Fruit fly (Drosophila melanogaster) whole organism, embryonic: ENCODE results near the gene CG14273.

Experiments
- Adf1 ChIP-seq: fragments of 200-800 bp; sonication (Bioruptor generic); IDR thresholded peaks from 2 replicates; pipeline ENCODE4 v1.3.6; 2022; ENCODE audit warnings: missing biosample characterization, missing genetic modification characterization
- Antp ChIP-seq: fragments of 200-800 bp; sonication (Bioruptor generic); optimal IDR thresholded peaks from 3 replicates; lab custom pipeline; 2016; ENCODE audit warnings: missing biosample characterization, missing genetic modification characterization
- B-H1 ChIP-seq: fragments of 200-800 bp; sonication (Bioruptor generic); IDR thresholded peaks from 3 replicates; pipeline ENCODE4 v1.3.6; 2022; ENCODE audit warnings: missing biosample characterization, missing genetic modification characterization
- C15 ChIP-seq: fragments of 200-800 bp; sonication (Bioruptor generic); IDR thresholded peaks from 3 replicates; pipeline ENCODE4 v1.3.6; 2022; ENCODE audit warnings: missing biosample characterization, missing genetic modification characterization
- CG10274 ChIP-seq: fragments of 200-800 bp; sonication (Bioruptor generic); optimal IDR thresholded peaks from 3 replicates; lab custom pipeline; 2017; ENCODE audit warnings: missing biosample characterization, mild to moderate bottlenecking, missing genetic modification characterization
- CG11398 ChIP-seq: fragments of 200-800 bp; sonication (Bioruptor generic); optimal IDR thresholded peaks from 2 replicates; lab custom pipeline; 2016; ENCODE audit warnings: missing biosample characterization, missing genetic modification characterization
- CG12299 ChIP-seq: fragments of 200-800 bp; sonication (Bioruptor generic); optimal IDR thresholded peaks from 2 replicates; lab custom pipeline; 2018; ENCODE audit warnings: missing biosample characterization, mild to moderate bottlenecking, missing genetic modification characterization
- CG14860 ChIP-seq: fragments of 200-800 bp; sonication (Bioruptor generic); IDR thresholded peaks from 3 replicates; pipeline ENCODE4 v1.3.6; 2022; ENCODE audit warnings: missing biosample characterization, missing genetic modification characterization; ENCODE audit not compliant: partially characterized antibody
- CG15011 ChIP-seq: fragments of 200-800 bp; sonication (Bioruptor generic); optimal IDR thresholded peaks from 3 replicates; lab custom pipeline; 2018; ENCODE audit warnings: missing biosample characterization, mild to moderate bottlenecking, missing genetic modification characterization
- CG15073 ChIP-seq: fragments of 200-800 bp; sonication (Bioruptor generic); optimal IDR thresholded peaks from 2 replicates; lab custom pipeline; 2016; ENCODE audit warnings: missing biosample characterization, missing genetic modification characterization
- CG2889 ChIP-seq: fragments of 200-800 bp; sonication (Bioruptor generic); IDR thresholded peaks from 3 replicates; pipeline ENCODE4 v1.3.6; 2022; ENCODE audit warnings: missing biosample characterization, missing genetic modification characterization
- CG30431 ChIP-seq: fragments of 200-800 bp; sonication (Bioruptor generic); optimal IDR thresholded peaks from 2 replicates; lab custom pipeline; 2017; ENCODE audit warnings: missing biosample characterization, missing genetic modification characterization
- CG4360 ChIP-seq: fragments of 200-800 bp; sonication (Bioruptor generic); IDR thresholded peaks from 2 replicates; pipeline ENCODE4 v1.3.6; 2022; ENCODE audit warnings: missing biosample characterization, missing genetic modification characterization
- CG5953 ChIP-seq: fragments of 200-800 bp; sonication (Bioruptor generic); IDR thresholded peaks from 2 replicates; pipeline ENCODE4 v1.3.6; 2022; ENCODE audit warnings: missing biosample characterization, missing genetic modification characterization
- CG8765 ChIP-seq: fragments of 200-800 bp; sonication (Bioruptor generic); IDR thresholded peaks from 2 replicates; pipeline ENCODE4 v1.3.6; 2022; ENCODE audit warnings: missing biosample characterization, missing genetic modification characterization
- CG8924 ChIP-seq: fragments of 200-800 bp; optimal IDR thresholded peaks from 3 replicates; lab custom pipeline; 2019; ENCODE audit warnings: missing biosample characterization, mild to moderate bottlenecking, missing genetic modification characterization, moderate library complexity
- CG9437 ChIP-seq: fragments of 200-800 bp; sonication (Bioruptor generic); optimal IDR thresholded peaks from 2 replicates; lab custom pipeline; 2018; ENCODE audit warnings: missing biosample characterization, mild to moderate bottlenecking, missing genetic modification characterization
- CG9727 ChIP-seq: fragments of 200-800 bp; sonication (Bioruptor generic); optimal IDR thresholded peaks from 3 replicates; lab custom pipeline; 2017; ENCODE audit warnings: missing biosample characterization, mild to moderate bottlenecking, missing genetic modification characterization
- CG9932 ChIP-seq: fragments of 200-800 bp; sonication (Bioruptor generic); IDR thresholded peaks from 2 replicates; pipeline ENCODE4 v1.3.6; 2022; ENCODE audit warnings: missing biosample characterization, missing genetic modification characterization
- Ets65A ChIP-seq: fragments of 200-800 bp; sonication (Bioruptor generic); peaks from one replicate; lab custom pipeline; 2016; ENCODE audit warnings: missing biosample characterization, missing genetic modification characterization
- HLH54F ChIP-seq: fragments of 200-800 bp; sonication (Bioruptor generic); optimal IDR thresholded peaks from 3 replicates; lab custom pipeline; 2016; ENCODE audit warnings: missing biosample characterization, missing genetic modification characterization
- HmgZ ChIP-seq: fragments of 200-800 bp; sonication (Bioruptor generic); optimal IDR thresholded peaks from 2 replicates; lab custom pipeline; 2018; ENCODE audit warnings: missing biosample characterization, mild to moderate bottlenecking, missing genetic modification characterization
- Hr3 ChIP-seq: fragments of 200-800 bp; sonication (Bioruptor generic); optimal IDR thresholded peaks from 3 replicates; lab custom pipeline; 2016; ENCODE audit warnings: missing biosample characterization, missing genetic modification characterization
- Lpt ChIP-seq: fragments of >200 bp; optimal IDR thresholded peaks from 2 replicates; lab custom pipeline; 2018; ENCODE audit warnings: missing biosample characterization, missing genetic modification characterization
- MTF-1 ChIP-seq: fragments of 200-800 bp; sonication (Bioruptor generic); optimal IDR thresholded peaks from 2 replicates; lab custom pipeline; 2018; ENCODE audit warnings: missing biosample characterization, mild to moderate bottlenecking, missing genetic modification characterization, borderline replicate concordance
- NC2α ChIP-seq: fragments of 200-800 bp; sonication (Bioruptor generic); optimal IDR thresholded peaks from 2 replicates; lab custom pipeline; 2016; ENCODE audit warnings: missing biosample characterization, missing genetic modification characterization
- Sox100B ChIP-seq: fragments of 200-800 bp; sonication (Bioruptor generic); optimal IDR thresholded peaks from 3 replicates; lab custom pipeline; 2018; ENCODE audit warnings: missing biosample characterization, mild to moderate bottlenecking, missing genetic modification characterization
- Sry-δ ChIP-seq: fragments of 200-800 bp; sonication (Bioruptor generic); optimal IDR thresholded peaks from 2 replicates; lab custom pipeline; 2016; ENCODE audit warnings: missing biosample characterization, missing genetic modification characterization
- Tbp ChIP-seq: fragments of >200 bp; optimal IDR thresholded peaks from 2 replicates; lab custom pipeline; 2018; ENCODE audit warnings: missing biosample characterization, missing genetic modification characterization
- Trl ChIP-seq, 3 experiments: fragments of >200 bp in 2 of 3; fragments of 200-800 bp in 1 of 3; sonication (Bioruptor generic) in 1 of 3; optimal IDR thresholded peaks; 2 replicates in 1 of 3; 3 replicates in 2 of 3; lab custom pipeline; 2016 to 2017; ENCODE audit warnings: missing biosample characterization in 1 of 3, missing genetic modification characterization in 1 of 3
- ab ChIP-seq: fragments of 200-800 bp; sonication (Bioruptor generic); optimal IDR thresholded peaks from 2 replicates; lab custom pipeline; 2016; ENCODE audit warnings: missing biosample characterization, missing genetic modification characterization
- bsh ChIP-seq, 2 experiments: fragments of 200-800 bp; sonication (Bioruptor generic); optimal IDR thresholded peaks; 2 replicates each; lab custom pipeline; 2017 to 2018; ENCODE audit warnings: mild to moderate bottlenecking in 2 of 2, missing biosample characterization in 2 of 2, missing genetic modification characterization in 2 of 2, moderate library complexity in 1 of 2
- btn ChIP-seq: fragments of 200-800 bp; sonication (Bioruptor generic); optimal IDR thresholded peaks from 2 replicates; lab custom pipeline; 2016; ENCODE audit warnings: missing biosample characterization, missing genetic modification characterization
- croc ChIP-seq: fragments of 200-800 bp; sonication (Bioruptor generic); conservative IDR thresholded peaks from 3 replicates; pipeline ENCODE4 v1.3.6; 2022; ENCODE audit warnings: missing biosample characterization, missing genetic modification characterization
- grn ChIP-seq: fragments of 200-800 bp; sonication (Bioruptor generic); optimal IDR thresholded peaks from 3 replicates; lab custom pipeline; 2017; ENCODE audit warnings: missing biosample characterization, missing genetic modification characterization
- her ChIP-seq: fragments of 200-800 bp; sonication (Bioruptor generic); optimal IDR thresholded peaks from 2 replicates; lab custom pipeline; 2016; ENCODE audit warnings: missing biosample characterization, missing genetic modification characterization
- jing ChIP-seq: fragments of 200-800 bp; sonication (Bioruptor generic); optimal IDR thresholded peaks from 2 replicates; lab custom pipeline; 2018; ENCODE audit warnings: missing biosample characterization, mild to moderate bottlenecking, missing genetic modification characterization
- lmd ChIP-seq: fragments of 200-800 bp; sonication (Bioruptor generic); IDR thresholded peaks from 2 replicates; pipeline ENCODE4 v1.3.6; 2022; ENCODE audit warnings: missing biosample characterization, missing genetic modification characterization
- mam ChIP-seq: fragments of 200-800 bp; sonication (Bioruptor generic); optimal IDR thresholded peaks from 3 replicates; lab custom pipeline; 2016; ENCODE audit warnings: missing biosample characterization, missing genetic modification characterization
- nom ChIP-seq: fragments of 200-800 bp; sonication (Bioruptor generic); optimal IDR thresholded peaks from 2 replicates; lab custom pipeline; 2017; ENCODE audit warnings: missing biosample characterization, missing genetic modification characterization, mild to moderate bottlenecking, moderate library complexity, missing genetic modification reagents
- pros ChIP-seq: fragments of 200-800 bp; sonication (Bioruptor generic); optimal IDR thresholded peaks from 3 replicates; lab custom pipeline; 2019; ENCODE audit warnings: missing biosample characterization, mild to moderate bottlenecking, missing genetic modification characterization, moderate library complexity
- pum ChIP-seq: fragments of 200-800 bp; sonication (Bioruptor generic); optimal IDR thresholded peaks from 2 replicates; lab custom pipeline; 2016; ENCODE audit warnings: missing biosample characterization, missing genetic modification characterization
- ranshi ChIP-seq: fragments of 200-800 bp; sonication (Bioruptor generic); IDR thresholded peaks from 2 replicates; pipeline ENCODE4 v1.3.6; 2022; ENCODE audit warnings: missing biosample characterization, missing genetic modification characterization
- row ChIP-seq: fragments of 200-800 bp; sonication (Bioruptor generic); IDR thresholded peaks from 3 replicates; pipeline ENCODE4 v1.3.6; 2022; ENCODE audit warnings: missing biosample characterization, missing genetic modification characterization
- scrt ChIP-seq: fragments of 200-800 bp; sonication (Bioruptor generic); optimal IDR thresholded peaks from 2 replicates; lab custom pipeline; 2018; ENCODE audit warnings: missing biosample characterization, mild to moderate bottlenecking, missing genetic modification characterization, moderate library complexity
- sd ChIP-seq: fragments of 200-800 bp; sonication (Bioruptor generic); optimal IDR thresholded peaks from 3 replicates; lab custom pipeline; 2018; ENCODE audit warnings: missing biosample characterization, mild to moderate bottlenecking, missing genetic modification characterization, moderate library complexity
- sens ChIP-seq: fragments of 200-800 bp; sonication (Bioruptor generic); peaks from one replicate; lab custom pipeline; 2016; ENCODE audit warnings: missing biosample characterization, missing genetic modification characterization
- slbo ChIP-seq: fragments of 200-800 bp; sonication (Bioruptor generic); IDR thresholded peaks from 2 replicates; pipeline ENCODE4 v1.3.6; 2022; ENCODE audit warnings: missing biosample characterization, missing genetic modification characterization
- trh ChIP-seq: fragments of 200-800 bp; sonication (Bioruptor generic); optimal IDR thresholded peaks from 2 replicates; lab custom pipeline; 2016; ENCODE audit warnings: missing biosample characterization, missing genetic modification characterization
- wek ChIP-seq: fragments of 200-800 bp; sonication (Bioruptor generic); optimal IDR thresholded peaks from 3 replicates; lab custom pipeline; 2018; ENCODE audit warnings: missing biosample characterization, mild to moderate bottlenecking, missing genetic modification characterization, moderate library complexity
- zfh1 ChIP-seq: fragments of 200-800 bp; sonication (Bioruptor generic); IDR thresholded peaks from 3 replicates; pipeline ENCODE4 v1.3.6; 2022; ENCODE audit warnings: missing biosample characterization, missing genetic modification characterization

CG14273 gene

DNA sequence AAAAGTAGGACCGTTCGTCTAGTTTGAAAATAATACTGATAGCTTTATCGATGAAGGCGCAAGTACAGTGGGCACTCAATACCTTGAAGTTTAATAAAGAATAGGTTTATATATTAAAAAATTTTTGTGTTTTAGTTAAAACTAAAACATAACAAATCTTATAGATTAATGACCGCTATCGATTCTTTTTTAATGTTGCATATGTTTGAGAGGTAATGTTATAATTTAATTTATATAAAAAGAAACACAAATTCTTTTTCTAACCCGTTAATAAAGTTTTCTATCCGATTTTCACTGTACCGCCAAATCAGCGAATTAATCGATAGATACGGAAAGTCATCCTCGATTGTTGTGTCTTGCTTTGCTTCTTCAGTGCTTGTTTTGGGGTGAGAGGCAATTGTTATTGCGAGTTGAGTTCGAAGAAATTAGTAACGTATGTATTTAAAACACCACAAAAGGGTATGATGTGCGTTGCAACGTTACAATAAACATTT is 41.7 kb downstream of the CG14273 start, which contains the start of the genes Dad1 and CG13384 (continued):
- no peak for TF ChIP-seq Lpt (GFP tag; lab: Kevin White, UChicago)
- peak; percentile 49 for TF ChIP-seq Sry-δ (GFP tag; lab: Kevin White, UChicago)
- TF ChIP-seq MTF-1 (GFP tag; lab: Kevin White, UChicago): peak; percentile 64
- TF ChIP-seq bsh (GFP tag; optimal IDR thresholded peaks at IDR 0.05; lab: Kevin White, UChicago): peak in 1 of 2 experiments; percentile 90
- no peak for TF ChIP-seq jing (GFP tag; lab: Kevin White, UChicago)
- peak; percentile 26 for TF ChIP-seq her (GFP tag; lab: Kevin White, UChicago)
- TF ChIP-seq lmd (GFP tag; lab: Robert Waterston, UW): peak; percentile 93
- peak; percentile 93 for TF ChIP-seq CG9727 (GFP tag; lab: Kevin White, UChicago)
- TF ChIP-seq CG30431 (GFP tag; lab: Kevin White, UChicago): peak; percentile 69
- TF ChIP-seq grn (GFP tag; lab: Kevin White, UChicago): peak; percentile 46
- TF ChIP-seq Ets65A (GFP tag; lab: Kevin White, UChicago): peak; percentile 93
- TF ChIP-seq trh: peak; percentile 78
- TF ChIP-seq CG9932 (GFP tag; lab: Robert Waterston, UW): peak; percentile 97
- peak; percentile 72 for TF ChIP-seq Adf1 (GFP tag; lab: Robert Waterston, UW)
- TF ChIP-seq nom (GFP tag; lab: Kevin White, UChicago): peak; percentile 84
- no peak for TF ChIP-seq sd (tag; lab: Kevin White, UChicago)
- TF ChIP-seq wek: peak; percentile 15
- TF ChIP-seq mam (GFP tag; lab: Kevin White, UChicago): peak; percentile 69
- TF ChIP-seq pros: peak; percentile 78
- peak; percentile 87 for TF ChIP-seq CG9437 (GFP tag; lab: Kevin White, UChicago)
- peak; percentile 96 for TF ChIP-seq slbo (GFP tag; lab: Robert Waterston, UW)
- TF ChIP-seq Trl (optimal IDR thresholded peaks at IDR 0.05; lab: Kevin White, UChicago): no peak
- peak; percentile 55 for TF ChIP-seq Trl (GFP tag; optimal IDR thresholded peaks at IDR 0.05; lab: Kevin White, UChicago)
- 0 out of 2 replicates have a peak, but pooled peaks have one; percentile 42 for TF ChIP-seq CG4360
- TF ChIP-seq B-H1: peak; percentile 85
- TF ChIP-seq C15 (GFP tag; lab: Robert Waterston, UW): peak; percentile 68; the same call in 1 of the 3 replicates
- TF ChIP-seq CG15073 (GFP tag; lab: Kevin White, UChicago): peak; percentile 43
- TF ChIP-seq CG11398 (GFP tag; lab: Kevin White, UChicago): no peak
- peak; percentile 84 for TF ChIP-seq CG2889
- TF ChIP-seq row: peak; percentile 99
- peak; percentile 48 for TF ChIP-seq pum (GFP tag; lab: Kevin White, UChicago)
- TF ChIP-seq ranshi (GFP tag; lab: Robert Waterston, UW): peak; percentile 89
- TF ChIP-seq HLH54F: peak; percentile 64
- TF ChIP-seq scrt (GFP tag; lab: Kevin White, UChicago): peak; percentile 85
- no peak for TF ChIP-seq btn (GFP tag; lab: Kevin White, UChicago)
- TF ChIP-seq Sox100B (GFP tag; lab: Kevin White, UChicago): peak; percentile 93
- TF ChIP-seq CG5953 (GFP tag; lab: Robert Waterston, UW): peak; percentile 58; the same call in 1 of the 2 replicates
- TF ChIP-seq CG15011 (GFP tag; lab: Kevin White, UChicago): peak; percentile 87
- TF ChIP-seq CG10274 (GFP tag; lab: Kevin White, UChicago): peak; percentile 50
- TF ChIP-seq NC2α (GFP tag; lab: Kevin White, UChicago): peak; percentile 5
- peak; percentile 85 for TF ChIP-seq zfh1 (GFP tag; lab: Robert Waterston, UW)
- TF ChIP-seq ab: peak; percentile 20
- TF ChIP-seq Hr3: peak; percentile 92
- TF ChIP-seq HmgZ (tag; lab: Kevin White, UChicago): peak; percentile 86
- TF ChIP-seq CG8765 (GFP tag; lab: Robert Waterston, UW): peak; percentile 78; the same call in 1 of the 2 replicates
- TF ChIP-seq CG8924 (tag; lab: Kevin White, UChicago): peak; percentile 97
- peak; percentile 93 for TF ChIP-seq CG12299 (tag; lab: Kevin White, UChicago)
- TF ChIP-seq sens (GFP tag; lab: Kevin White, UChicago): peak; percentile 68
- TF ChIP-seq CG14860 (GFP tag; lab: Robert Waterston, UW): no peak
- peak; percentile 90 for TF ChIP-seq croc
- TF ChIP-seq Antp: no peak
- no peak for TF ChIP-seq Tbp (GFP tag; lab: Kevin White, UChicago)
